Worm (Caenorhabditis elegans) whole organism, late embryonic: ENCODE measurements around the gene F11D5.5.

ENCODE experiments used
- K02D7.2 ChIP-seq: sonication (generic microtip); optimal IDR thresholded peaks from 2 replicates; lab custom pipeline; 2017; ENCODE audit warnings: mild to moderate bottlenecking, missing genetic modification characterization, missing compliant biosample characterization
- Y22D7AL.16 ChIP-seq: sonication (generic microtip); optimal IDR thresholded peaks from 2 replicates; lab custom pipeline; 2016; ENCODE audit warnings: missing genetic modification characterization, missing compliant biosample characterization
- ahr-1 ChIP-seq: sonication (generic microtip); optimal IDR thresholded peaks from 2 replicates; lab custom pipeline; 2016; ENCODE audit warnings: missing genetic modification characterization, missing compliant biosample characterization
- ceh-14 ChIP-seq: sonication (generic microtip); optimal IDR thresholded peaks from 2 replicates; lab custom pipeline; 2016; ENCODE audit warnings: missing genotype, missing genetic modification characterization, missing compliant biosample characterization
- ceh-18 ChIP-seq: sonication (generic microtip); optimal IDR thresholded peaks from 2 replicates; lab custom pipeline; 2016; ENCODE audit warnings: missing genetic modification characterization, missing compliant biosample characterization
- ceh-19 ChIP-seq: fragments of 200-800 bp; sonication (Bioruptor generic); optimal IDR thresholded peaks from 2 replicates; lab custom pipeline; 2018; ENCODE audit warnings: mild to moderate bottlenecking, missing genetic modification characterization, missing compliant biosample characterization
- ceh-34 ChIP-seq: sonication (generic microtip); optimal IDR thresholded peaks from 2 replicates; lab custom pipeline; 2016; ENCODE audit warnings: mild to moderate bottlenecking, missing genetic modification characterization, missing compliant biosample characterization
- ceh-45 ChIP-seq: fragments of 200-800 bp; sonication (Bioruptor generic); IDR thresholded peaks from 2 replicates; pipeline ENCODE4 v1.3.6; 2022; ENCODE audit warnings: missing genetic modification reagents, missing genetic modification characterization, missing compliant biosample characterization
- ceh-9 ChIP-seq: sonication (generic microtip); optimal IDR thresholded peaks from 2 replicates; lab custom pipeline; 2016; ENCODE audit warnings: mild to moderate bottlenecking, missing genetic modification characterization, inconsistent platforms, missing compliant biosample characterization
- che-1 ChIP-seq: sonication (generic microtip); optimal IDR thresholded peaks from 2 replicates; lab custom pipeline; 2016; ENCODE audit warnings: mild to moderate bottlenecking, missing genetic modification characterization, missing compliant biosample characterization
- dmd-4 ChIP-seq: sonication (generic microtip); optimal IDR thresholded peaks from 2 replicates; lab custom pipeline; 2016; ENCODE audit warnings: borderline replicate concordance, missing genetic modification characterization, missing compliant biosample characterization
- elt-2 ChIP-seq: sonication (generic microtip); optimal IDR thresholded peaks from 2 replicates; lab custom pipeline; 2016; ENCODE audit warnings: missing genetic modification reagents, missing genetic modification characterization, missing compliant biosample characterization
- elt-4 ChIP-seq: sonication (generic microtip); optimal IDR thresholded peaks from 2 replicates; lab custom pipeline; 2016; ENCODE audit warnings: missing genetic modification characterization, missing compliant biosample characterization
- fkh-6 ChIP-seq: sonication (generic microtip); optimal IDR thresholded peaks from 2 replicates; lab custom pipeline; 2016; ENCODE audit warnings: missing genetic modification characterization, missing compliant biosample characterization
- hlh-15 ChIP-seq: sonication (generic microtip); optimal IDR thresholded peaks from 2 replicates; lab custom pipeline; 2016; ENCODE audit warnings: missing genetic modification characterization, missing compliant biosample characterization
- hlh-8 ChIP-seq: sonication (generic microtip); optimal IDR thresholded peaks from 2 replicates; lab custom pipeline; 2016; ENCODE audit warnings: missing genotype, missing genetic modification characterization, missing compliant biosample characterization
- mec-3 ChIP-seq: sonication (generic microtip); optimal IDR thresholded peaks from 2 replicates; lab custom pipeline; 2016; ENCODE audit warnings: borderline replicate concordance, missing genetic modification characterization, missing compliant biosample characterization
- nfya-1 ChIP-seq: sonication (generic microtip); optimal IDR thresholded peaks from 2 replicates; lab custom pipeline; 2017; ENCODE audit warnings: missing genetic modification characterization, mild to moderate bottlenecking, missing compliant biosample characterization, antibody characterized with exemption, moderate library complexity
- npax-4 ChIP-seq: sonication (generic microtip); optimal IDR thresholded peaks from 2 replicates; lab custom pipeline; 2016; ENCODE audit warnings: missing genetic modification characterization, missing compliant biosample characterization
- odd-2 ChIP-seq: sonication (generic microtip); optimal IDR thresholded peaks from 2 replicates; lab custom pipeline; 2017; ENCODE audit warnings: antibody characterized with exemption, mild to moderate bottlenecking, missing genetic modification characterization, missing compliant biosample characterization
- pag-3 ChIP-seq: sonication (generic microtip); optimal IDR thresholded peaks from 2 replicates; lab custom pipeline; 2016; ENCODE audit warnings: missing compliant biosample characterization, missing genetic modification characterization, borderline replicate concordance
- pat-9 ChIP-seq: fragments of 200-800 bp; sonication (Bioruptor generic); optimal IDR thresholded peaks from 2 replicates; lab custom pipeline; 2018; ENCODE audit warnings: mild to moderate bottlenecking, missing genetic modification characterization, moderate library complexity, missing compliant biosample characterization
- pax-1 ChIP-seq: fragments of 150-350 bp; optimal IDR thresholded peaks from 2 replicates; lab custom pipeline; 2014; ENCODE audit warnings: missing biosample characterization, missing genetic modification characterization
- pha-4 ChIP-seq: fragments of 150-350 bp; optimal IDR thresholded peaks from 2 replicates; lab custom pipeline; 2018; ENCODE audit warnings: missing biosample characterization, missing genetic modification reagents, missing genetic modification characterization
- pqm-1 ChIP-seq: sonication (generic microtip); optimal IDR thresholded peaks from 2 replicates; lab custom pipeline; 2016; ENCODE audit warnings: missing genetic modification characterization, missing compliant biosample characterization
- pros-1 ChIP-seq: fragments of 150-350 bp; optimal IDR thresholded peaks from 2 replicates; lab custom pipeline; 2014; ENCODE audit warnings: missing biosample characterization, missing genetic modification reagents, missing genetic modification characterization
- ref-2 ChIP-seq: sonication (generic microtip); optimal IDR thresholded peaks from 2 replicates; lab custom pipeline; 2016; ENCODE audit warnings: missing genetic modification characterization, missing compliant biosample characterization
- sox-4 ChIP-seq: sonication (generic microtip); optimal IDR thresholded peaks from 2 replicates; lab custom pipeline; 2017; ENCODE audit warnings: mild to moderate bottlenecking, missing genetic modification characterization, inconsistent platforms, missing compliant biosample characterization
- tbx-7 ChIP-seq: sonication (generic microtip); optimal IDR thresholded peaks from 2 replicates; lab custom pipeline; 2016; ENCODE audit warnings: missing genotype, missing genetic modification characterization, missing compliant biosample characterization
- unc-42 ChIP-seq: sonication (generic microtip); optimal IDR thresholded peaks from 2 replicates; lab custom pipeline; 2016; ENCODE audit warnings: missing genotype, missing genetic modification characterization, missing compliant biosample characterization
- zip-5 ChIP-seq: sonication (generic microtip); optimal IDR thresholded peaks from 2 replicates; lab custom pipeline; 2016; ENCODE audit warnings: missing genetic modification characterization, missing compliant biosample characterization

The F11D5.5 gene

ce11 chrX:3282306-3282705 is 19.6 kb upstream of the F11D5.5 start, which contains the start of gene K09C4.5:
TSS of gene K09C4.5 (plus strand) at chrX:3282631.
- no peak for TF ChIP-seq Y22D7AL.16 (tag; lab: Kevin White, UChicago)

- TF ChIP-seq ceh-18: no peak
- TF ChIP-seq elt-2 (tag; lab: Kevin White, UChicago): peak; percentile 3
- TF ChIP-seq pqm-1 (tag; lab: Kevin White, UChicago): no peak
- TF ChIP-seq, all 69 proteins: peak for 1
Observed at ce11 chrX:3283189-3283588, 18.7 kb upstream of the F11D5.5 start.

ce11 chrX:3284967-3285366 is 16.9 kb upstream of the F11D5.5 start:
- TF ChIP-seq ref-2 (tag; lab: Kevin White, UChicago) (no peak), che-1 (no peak), hlh-15 (tag; lab: Kevin White, UChicago) (no peak), npax-4 (no peak), unc-42 (tag; lab: Kevin White, UChicago) (no peak), ahr-1 (tag; lab: Kevin White, UChicago) (no peak), hlh-8 (tag; lab: Kevin White, UChicago) (no peak), zip-5 (tag; lab: Kevin White, UChicago) (no peak), pag-3 (tag; lab: Kevin White, UChicago) (no peak), ceh-9 (no peak), ceh-45 (GFP tag; lab: Robert Waterston, UW) (no peak), ceh-14 (tag; lab: Kevin White, UChicago) (no peak), K02D7.2 (tag; lab: Kevin White, UChicago) (no peak), ceh-19 (no peak)

ce11 chrX:3285448-3285847 is 16.4 kb upstream of the F11D5.5 start:
- TF ChIP-seq ceh-18: no peak
- TF ChIP-seq, all 69 proteins: peak for 0

- TF ChIP-seq ceh-34 (tag; lab: Kevin White, UChicago) (no peak), ref-2 (tag; lab: Kevin White, UChicago) (no peak), odd-2 (tag; lab: Kevin White, UChicago) (no peak), pax-1 (tag; lab: Kevin White, UChicago) (no peak)
Observed at ce11 chrX:3289183-3289582, 12.7 kb upstream of the F11D5.5 start, which contains the start of gene K09C4.4. TSS of gene K09C4.4 (plus strand) at chrX:3289483.

- TF ChIP-seq fkh-6 (tag; lab: Kevin White, UChicago) (no peak), elt-2 (tag; lab: Kevin White, UChicago) (peak; percentile 53)
Observed at ce11 chrX:3290147-3290546, 11.7 kb upstream of the F11D5.5 start.

- TF ChIP-seq sox-4 (tag; lab: Kevin White, UChicago): no peak
- no peak for TF ChIP-seq unc-42 (tag; lab: Kevin White, UChicago)
- no peak for TF ChIP-seq ceh-14 (tag; lab: Kevin White, UChicago)
- TF ChIP-seq mec-3 (tag; lab: Kevin White, UChicago): no peak
- no peak for TF ChIP-seq dmd-4 (tag; lab: Kevin White, UChicago)
- TF ChIP-seq odd-2 (tag; lab: Kevin White, UChicago): no peak
- TF ChIP-seq ref-2 (tag; lab: Kevin White, UChicago): no peak
- no peak for TF ChIP-seq pqm-1 (tag; lab: Kevin White, UChicago)
- TF ChIP-seq pha-4: no peak
- TF ChIP-seq ceh-9: no peak
- no peak for TF ChIP-seq pros-1 (tag; lab: Kevin White, UChicago)
- TF ChIP-seq elt-4 (tag; lab: Kevin White, UChicago): no peak
- TF ChIP-seq tbx-7 (tag; lab: Kevin White, UChicago): no peak
- no peak for TF ChIP-seq pat-9 (tag; lab: Kevin White, UChicago)
- no peak for TF ChIP-seq hlh-15 (tag; lab: Kevin White, UChicago)
- no peak for TF ChIP-seq elt-2 (tag; lab: Kevin White, UChicago)
- no peak for TF ChIP-seq nfya-1 (tag; lab: Kevin White, UChicago)
Observed at ce11 chrX:3291948-3292347, 9.9 kb upstream of the F11D5.5 start.
